Worm (Caenorhabditis elegans) whole organism, L1 larva: ENCODE measurements around the gene phf-30.

Experiments used
- C04F5.9 ChIP-seq: sonication (generic microtip); optimal IDR thresholded peaks from 2 replicates; lab custom pipeline; 2016; ENCODE audit warnings: missing genetic modification characterization, missing compliant biosample characterization
- C16A3.4 ChIP-seq: fragments of 150-350 bp; optimal IDR thresholded peaks from 2 replicates; lab custom pipeline; 2014; ENCODE audit warnings: missing biosample characterization, missing genetic modification characterization
- Y116A8C.19 ChIP-seq: sonication (generic microtip); optimal IDR thresholded peaks from 2 replicates; lab custom pipeline; 2016; ENCODE audit warnings: missing compliant biosample characterization, missing genetic modification characterization, borderline replicate concordance
- aha-1 ChIP-seq: fragments of 150-350 bp; optimal IDR thresholded peaks from 2 replicates; lab custom pipeline; 2014; ENCODE audit warnings: missing biosample characterization, missing genetic modification characterization
- alr-1 ChIP-seq: fragments of 200-800 bp; sonication (Bioruptor generic); optimal IDR thresholded peaks from 2 replicates; lab custom pipeline; 2018; ENCODE audit warnings: borderline replicate concordance, mild to moderate bottlenecking, missing genetic modification characterization, missing compliant biosample characterization
- aly-2 ChIP-seq: fragments of 150-350 bp; optimal IDR thresholded peaks from 2 replicates; lab custom pipeline; 2014; ENCODE audit warnings: missing biosample characterization, missing genetic modification characterization
- ama-1 ChIP-seq: fragments of 150-350 bp; optimal IDR thresholded peaks from 2 replicates; lab custom pipeline; 2014
- blmp-1 ChIP-seq: fragments of 150-350 bp; optimal IDR thresholded peaks from 2 replicates; lab custom pipeline; 2014; ENCODE audit warnings: missing biosample characterization, missing genetic modification characterization
- ceh-63 ChIP-seq: fragments of 200-800 bp; sonication (Bioruptor generic); optimal IDR thresholded peaks from 2 replicates; lab custom pipeline; 2018; ENCODE audit warnings: mild to moderate bottlenecking, missing genetic modification characterization, missing compliant biosample characterization
- ceh-82 ChIP-seq, 3 experiments: fragments of 150-350 bp in 1 of 3; sonication (generic microtip) in 2 of 3; optimal IDR thresholded peaks; 2 replicates each; lab custom pipeline; 2014 to 2017; ENCODE audit warnings: missing biosample characterization in 3 of 3, missing genetic modification characterization in 3 of 3
- ceh-88 ChIP-seq: fragments of 200-800 bp; sonication (Bioruptor generic); IDR thresholded peaks from 2 replicates; pipeline ENCODE4 v1.3.6; 2022; ENCODE audit warnings: missing genetic modification characterization, missing compliant biosample characterization
- ceh-90 ChIP-seq: sonication (generic microtip); optimal IDR thresholded peaks from 2 replicates; lab custom pipeline; 2016; ENCODE audit warnings: missing genetic modification characterization, missing compliant biosample characterization
- dpl-1 ChIP-seq, 3 experiments: fragments of 150-350 bp in 2 of 3; sonication (generic microtip) in 1 of 3; optimal IDR thresholded peaks; 2 replicates each; lab custom pipeline; 2014 to 2017; ENCODE audit warnings: missing biosample characterization in 3 of 3, missing genetic modification characterization in 3 of 3, missing genetic modification reagents in 3 of 3
- dsc-1 ChIP-seq: sonication (generic microtip); optimal IDR thresholded peaks from 2 replicates; lab custom pipeline; 2016; ENCODE audit warnings: mild to moderate bottlenecking, missing genetic modification characterization, missing compliant biosample characterization
- efl-1 ChIP-seq, 4 experiments: fragments of 150-350 bp; optimal IDR thresholded peaks in 3 of 4; peaks in 1 of 4; 1 replicate in 1 of 4; 2 replicates in 3 of 4; lab custom pipeline; 2014; ENCODE audit warnings: missing biosample characterization in 2 of 4, missing genetic modification characterization in 2 of 4, missing genetic modification reagents in 2 of 4
- efl-3 ChIP-seq: fragments of 200-800 bp; sonication (Bioruptor generic); optimal IDR thresholded peaks from 2 replicates; lab custom pipeline; 2018; ENCODE audit warnings: mild to moderate bottlenecking, missing genetic modification characterization, missing compliant biosample characterization
- grh-1 ChIP-seq: fragments of 200-800 bp; sonication (Bioruptor generic); IDR thresholded peaks from 2 replicates; pipeline ENCODE4 v1.3.6; 2022; ENCODE audit warnings: missing genetic modification reagents, missing genetic modification characterization, missing compliant biosample characterization
- hlh-4 ChIP-seq: sonication (generic microtip); optimal IDR thresholded peaks from 2 replicates; lab custom pipeline; 2016; ENCODE audit warnings: mild to moderate bottlenecking, missing genetic modification characterization, missing compliant biosample characterization
- isw-1 ChIP-seq: fragments of 200-800 bp; sonication (Bioruptor generic); IDR thresholded peaks from 2 replicates; pipeline ENCODE4 v1.3.6; 2022; ENCODE audit warnings: missing genetic modification characterization, missing compliant biosample characterization
- lin-35 ChIP-seq, 2 experiments: fragments of 150-350 bp; optimal IDR thresholded peaks; 2 replicates each; lab custom pipeline; 2014; ENCODE audit warnings: missing biosample characterization in 2 of 2, missing genetic modification characterization in 2 of 2, missing genetic modification reagents in 2 of 2
- lin-39 ChIP-seq: fragments of 150-350 bp; optimal IDR thresholded peaks from 2 replicates; lab custom pipeline; 2014; ENCODE audit warnings: missing biosample characterization, missing genetic modification reagents, missing genetic modification characterization
- lir-3 ChIP-seq: sonication (generic microtip); optimal IDR thresholded peaks from 2 replicates; lab custom pipeline; 2016; ENCODE audit warnings: mild to moderate bottlenecking, missing genetic modification characterization, moderate library complexity, missing compliant biosample characterization; ENCODE audit not compliant: poor library complexity
- lsy-2 ChIP-seq, 2 experiments: fragments of 150-350 bp; optimal IDR thresholded peaks; 2 replicates each; lab custom pipeline; 2014; ENCODE audit warnings: missing biosample characterization in 2 of 2, missing genetic modification characterization in 2 of 2
- mdl-1 ChIP-seq, 2 experiments: fragments of 150-350 bp; optimal IDR thresholded peaks; 2 replicates each; lab custom pipeline; 2014 to 2017; ENCODE audit warnings: missing biosample characterization in 2 of 2, missing genetic modification characterization in 2 of 2, inconsistent platforms in 1 of 2
- mep-1 ChIP-seq: fragments of 150-350 bp; optimal IDR thresholded peaks from 2 replicates; lab custom pipeline; 2014; ENCODE audit warnings: missing biosample characterization, missing genetic modification characterization
- nhr-11 ChIP-seq: fragments of 150-350 bp; optimal IDR thresholded peaks from 2 replicates; lab custom pipeline; 2014; ENCODE audit warnings: missing biosample characterization, missing genetic modification characterization
- nhr-19 ChIP-seq: fragments of 200-800 bp; sonication (Bioruptor generic); conservative IDR thresholded peaks from 2 replicates; pipeline ENCODE4 v1.3.6; 2022; ENCODE audit warnings: missing genetic modification characterization, missing compliant biosample characterization
- nhr-20 ChIP-seq: sonication (generic microtip); optimal IDR thresholded peaks from 2 replicates; lab custom pipeline; 2016; ENCODE audit warnings: mild to moderate bottlenecking, missing genetic modification characterization, missing compliant biosample characterization
- nhr-28 ChIP-seq: fragments of 150-350 bp; optimal IDR thresholded peaks from 2 replicates; lab custom pipeline; 2014; ENCODE audit warnings: missing biosample characterization, missing genetic modification characterization
- nhr-71 ChIP-seq: sonication (generic microtip); optimal IDR thresholded peaks from 2 replicates; lab custom pipeline; 2016; ENCODE audit warnings: mild to moderate bottlenecking, missing genetic modification characterization, moderate library complexity, missing compliant biosample characterization
- nhr-76 ChIP-seq: sonication (generic microtip); optimal IDR thresholded peaks from 2 replicates; lab custom pipeline; 2017; ENCODE audit warnings: missing biosample characterization, missing genetic modification characterization
- nhr-77 ChIP-seq: fragments of 150-350 bp; optimal IDR thresholded peaks from 2 replicates; lab custom pipeline; 2014; ENCODE audit warnings: missing biosample characterization, missing genetic modification characterization
- nhr-84 ChIP-seq: sonication (generic microtip); optimal IDR thresholded peaks from 2 replicates; lab custom pipeline; 2017; ENCODE audit warnings: missing biosample characterization, missing genetic modification characterization
- nhr-90 ChIP-seq: sonication (generic microtip); optimal IDR thresholded peaks from 2 replicates; lab custom pipeline; 2016; ENCODE audit warnings: mild to moderate bottlenecking, missing genetic modification characterization, missing compliant biosample characterization; ENCODE audit not compliant: poor library complexity
- pag-3 ChIP-seq: sonication (generic microtip); optimal IDR thresholded peaks from 2 replicates; lab custom pipeline; 2017; ENCODE audit warnings: missing genetic modification characterization, mild to moderate bottlenecking, missing compliant biosample characterization, antibody characterized with exemption, borderline replicate concordance; ENCODE audit not compliant: insufficient read depth
- pax-3 ChIP-seq: fragments of 200-800 bp; sonication (Bioruptor generic); optimal IDR thresholded peaks from 2 replicates; lab custom pipeline; 2018; ENCODE audit warnings: mild to moderate bottlenecking, missing genetic modification characterization, moderate library complexity, missing compliant biosample characterization
- rnt-1 ChIP-seq: sonication (generic microtip); optimal IDR thresholded peaks from 2 replicates; lab custom pipeline; 2016; ENCODE audit warnings: mild to moderate bottlenecking, missing genetic modification characterization, moderate library complexity, missing compliant biosample characterization
- skn-1 ChIP-seq: fragments of 150-350 bp; optimal IDR thresholded peaks from 2 replicates; lab custom pipeline; 2014; ENCODE audit warnings: missing biosample characterization, missing genetic modification characterization
- snpc-4 ChIP-seq: fragments of 150-350 bp; optimal IDR thresholded peaks from 2 replicates; lab custom pipeline; 2014; ENCODE audit warnings: missing biosample characterization, missing genetic modification characterization
- sptf-1 ChIP-seq: fragments of 150-350 bp; optimal IDR thresholded peaks from 2 replicates; lab custom pipeline; 2014; ENCODE audit warnings: missing biosample characterization, missing genetic modification characterization
- sup-37 ChIP-seq: fragments of 200-800 bp; sonication (Bioruptor generic); optimal IDR thresholded peaks from 2 replicates; lab custom pipeline; 2018; ENCODE audit warnings: mild to moderate bottlenecking, missing genetic modification characterization, missing compliant biosample characterization
- swsn-7 ChIP-seq: sonication (generic microtip); optimal IDR thresholded peaks from 2 replicates; lab custom pipeline; 2016; ENCODE audit warnings: missing genetic modification characterization, missing compliant biosample characterization
- tbx-2 ChIP-seq: sonication (generic microtip); optimal IDR thresholded peaks from 2 replicates; lab custom pipeline; 2016; ENCODE audit warnings: missing genetic modification characterization, missing compliant biosample characterization
- unc-30 ChIP-seq: sonication (generic microtip); optimal IDR thresholded peaks from 2 replicates; lab custom pipeline; 2017; ENCODE audit warnings: missing biosample characterization, missing genetic modification characterization
- unc-62 ChIP-seq: fragments of 150-350 bp; optimal IDR thresholded peaks from 2 replicates; lab custom pipeline; 2014; ENCODE audit warnings: missing biosample characterization, missing genetic modification reagents, missing genetic modification characterization
- unc-86 ChIP-seq: sonication (generic microtip); optimal IDR thresholded peaks from 2 replicates; lab custom pipeline; 2016; ENCODE audit warnings: missing genetic modification characterization, missing compliant biosample characterization
- vab-15 ChIP-seq: sonication (generic microtip); optimal IDR thresholded peaks from 2 replicates; lab custom pipeline; 2017; ENCODE audit warnings: missing genotype, mild to moderate bottlenecking, missing genetic modification characterization, missing compliant biosample characterization
- xbp-1 ChIP-seq: sonication (generic microtip); optimal IDR thresholded peaks from 2 replicates; lab custom pipeline; 2016; ENCODE audit warnings: missing genetic modification characterization, missing compliant biosample characterization
- zip-4 ChIP-seq: fragments of 200-800 bp; sonication (Bioruptor generic); optimal IDR thresholded peaks from 2 replicates; lab custom pipeline; 2018; ENCODE audit warnings: mild to moderate bottlenecking, missing genetic modification characterization, moderate library complexity, missing compliant biosample characterization

Gene phf-30

DNA sequence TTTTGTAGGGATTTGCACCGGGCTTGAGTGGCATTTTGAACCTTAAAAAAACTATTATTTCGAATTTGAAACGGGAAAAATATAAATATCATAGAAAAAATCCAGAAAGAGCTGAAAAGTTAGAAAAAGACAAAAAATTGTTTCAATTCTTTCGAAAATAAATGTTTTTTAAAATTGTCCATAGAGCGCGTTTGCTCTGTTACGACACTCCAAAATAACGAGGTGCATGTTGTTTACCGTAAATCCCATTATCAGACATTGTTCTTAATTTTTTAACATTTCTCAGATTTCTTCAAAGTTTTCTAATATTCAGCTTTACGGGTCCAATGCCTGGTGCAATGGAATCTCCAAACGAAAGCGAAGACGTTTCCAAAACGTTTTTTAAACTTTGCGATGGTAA, 6.8 kb upstream of the phf-30 start, which contains the start of the genes dnj-22 and natc-1 (continued):
- TF ChIP-seq lin-39 (peak; percentile 74), nhr-19 (GFP tag; lab: Robert Waterston, UW) (peak; percentile 82), efl-3 (GFP tag; lab: Kevin White, UChicago) (no peak), nhr-11 (tag; lab: Kevin White, UChicago) (peak; percentile 46), ceh-90 (tag; lab: Kevin White, UChicago) (no peak), alr-1 (tag; lab: Kevin White, UChicago) (no peak), unc-86 (tag; lab: Kevin White, UChicago) (peak; percentile 74), blmp-1 (tag; lab: Kevin White, UChicago) (peak; percentile 81), mep-1 (tag; lab: Kevin White, UChicago) (peak; percentile 93), aly-2 (peak; percentile 84), efl-1 (optimal IDR thresholded peaks at IDR 0.05; lab: Kevin White, UChicago) (peak; percentile 82 to 83), efl-1 (GFP tag; optimal IDR thresholded peaks at IDR 0.05 in 1 of 2; lab: Kevin White, UChicago) (peak; percentile 77 to 97), ama-1 (no peak), pag-3 (tag; lab: Kevin White, UChicago) (no peak), unc-30 (tag; lab: Kevin White, UChicago) (no peak), lir-3 (tag; lab: Kevin White, UChicago) (peak; percentile 45), xbp-1 (tag; lab: Kevin White, UChicago) (peak; percentile 81), nhr-77 (tag; lab: Kevin White, UChicago) (peak; percentile 72), ceh-88 (GFP tag; lab: Robert Waterston, UW) (peak; percentile 58; the same call in 1 of the 2 replicates), snpc-4 (tag; lab: Kevin White, UChicago) (peak; percentile 85), sptf-1 (tag; lab: Kevin White, UChicago) (no peak), unc-62 (GFP tag; lab: Kevin White, UChicago) (no peak), ceh-82 (tag; optimal IDR thresholded peaks at IDR 0.05; lab: Kevin White, UChicago) (peak; percentile 79 to 87 (median 84)), tbx-2 (tag; lab: Kevin White, UChicago) (peak; percentile 80), ceh-63 (GFP tag; lab: Kevin White, UChicago) (no peak), rnt-1 (tag; lab: Kevin White, UChicago) (peak; percentile 75), nhr-20 (peak; percentile 88), hlh-4 (tag; lab: Kevin White, UChicago) (no peak), lin-35 (GFP tag; optimal IDR thresholded peaks at IDR 0.05; lab: Kevin White, UChicago) (peak; percentile 83 to 89), nhr-71 (tag; lab: Kevin White, UChicago) (peak; percentile 91), lsy-2 (tag; optimal IDR thresholded peaks at IDR 0.05; lab: Kevin White, UChicago) (peak; percentile 89 to 93), aha-1 (tag; lab: Kevin White, UChicago) (no peak), pax-3 (tag; lab: Kevin White, UChicago) (no peak), C04F5.9 (peak; percentile 32), nhr-76 (tag; lab: Kevin White, UChicago) (no peak), grh-1 (GFP tag; lab: Robert Waterston, UW) (0 out of 2 replicates have a peak, but pooled peaks have one; percentile 17), nhr-84 (no peak), zip-4 (GFP tag; lab: Kevin White, UChicago) (peak; percentile 46), C16A3.4 (tag; lab: Kevin White, UChicago) (peak; percentile 96), isw-1 (GFP tag; lab: Robert Waterston, UW) (peak; percentile 74), dpl-1 (GFP tag; optimal IDR thresholded peaks at IDR 0.05; lab: Kevin White, UChicago) (peak; percentile 73 to 83 (median 79)), skn-1 (peak; percentile 73), sup-37 (peak; percentile 11), dsc-1 (tag; lab: Kevin White, UChicago) (peak; percentile 74), Y116A8C.19 (tag; lab: Kevin White, UChicago) (no peak), vab-15 (peak; percentile 39), swsn-7 (tag; lab: Kevin White, UChicago) (peak; percentile 85), mdl-1 (tag; optimal IDR thresholded peaks at IDR 0.05; lab: Kevin White, UChicago) (peak in 1 of 2 experiments; percentile 50), nhr-28 (tag; lab: Kevin White, UChicago) (no peak), nhr-90 (tag; lab: Kevin White, UChicago) (peak; percentile 81)
